Worm (Caenorhabditis elegans) whole organism, L4/young adult: ENCODE measurements around the gene csr-1.

Source experiments
- W03F9.2 ChIP-seq: fragments of 150-350 bp; optimal IDR thresholded peaks from 2 replicates; lab custom pipeline; 2014; ENCODE audit warnings: missing biosample characterization, missing genetic modification characterization
- him-1 ChIP-seq: sonication (generic microtip); optimal IDR thresholded peaks from 2 replicates; lab custom pipeline; 2016; ENCODE audit warnings: missing genotype, missing genetic modification reagents, missing genetic modification characterization, missing compliant biosample characterization

DNA sequence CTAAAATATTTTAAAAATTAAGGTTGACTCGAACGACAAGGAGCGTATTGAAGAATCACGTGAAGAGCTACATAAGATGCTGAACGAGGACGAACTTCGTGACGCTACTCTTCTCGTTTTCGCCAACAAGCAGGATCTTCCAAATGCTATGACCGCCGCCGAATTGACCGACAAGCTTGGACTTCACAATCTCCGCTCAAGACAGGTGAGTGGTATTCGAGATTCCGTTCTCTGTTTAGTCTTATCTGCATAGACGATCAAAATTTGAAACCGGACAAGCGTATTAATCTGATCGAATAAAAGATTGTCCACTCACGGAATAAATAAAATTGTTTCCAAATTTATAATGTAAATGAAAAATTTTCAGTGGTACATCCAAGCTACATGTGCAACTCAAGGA, 26.0 kb downstream of the csr-1 start:
- TF ChIP-seq W03F9.2 (tag; lab: Kevin White, UChicago) (no peak), him-1 (no peak)
